Fruit fly (Drosophila melanogaster): Measurements from ENCODE around the gene Est-Q.

dm6 chr3L:21536857-21537256, 35.6 kb downstream of the Est-Q start, which contains the start of gene Rpn10:
- TF ChIP-seq salr (GFP tag; optimal IDR thresholded peaks at IDR 0.05) (no peak), Gug (GFP tag; IDR thresholded peaks at IDR 0.05) (no peak), CG16779 (tag; optimal IDR thresholded peaks at IDR 0.05) (no peak), Ets96B (tag; optimal IDR thresholded peaks at IDR 0.05) (no peak), CG11902 (GFP tag; optimal IDR thresholded peaks at IDR 0.05) (no peak), CG6276 (GFP tag; optimal IDR thresholded peaks at IDR 0.05) (no peak), achi (GFP tag; optimal IDR thresholded peaks at IDR 0.05) (no peak), dsx (GFP tag; optimal IDR thresholded peaks at IDR 0.05; ENCODE audit: poor library complexity, severe bottlenecking) (no peak), vri (GFP tag; optimal IDR thresholded peaks at IDR 0.05) (no peak), esn (GFP tag; optimal IDR thresholded peaks at IDR 0.05) (peak; percentile 27), cyc (GFP tag; optimal IDR thresholded peaks at IDR 0.05) (no peak), Eip93F (GFP tag; optimal IDR thresholded peaks at IDR 0.05) (no peak), Ets21C (GFP tag; optimal IDR thresholded peaks at IDR 0.05) (no peak), Sox102F (GFP tag; optimal IDR thresholded peaks at IDR 0.05) (no peak)
